Fruit fly (Drosophila melanogaster) whole organism, embryonic: ENCODE results near the gene CG42525.

Experiments used
- Atf3 ChIP-seq: fragments of 200-800 bp; sonication (Bioruptor generic); optimal IDR thresholded peaks from 3 replicates; lab custom pipeline; 2016; ENCODE audit warnings: missing biosample characterization, missing genetic modification characterization
- B-H2 ChIP-seq: fragments of 200-800 bp; sonication (Bioruptor generic); optimal IDR thresholded peaks from 2 replicates; lab custom pipeline; 2018; ENCODE audit warnings: missing biosample characterization, mild to moderate bottlenecking, missing genetic modification characterization
- Bdp1 ChIP-seq: fragments of 200-800 bp; sonication (Bioruptor generic); optimal IDR thresholded peaks from 3 replicates; lab custom pipeline; 2016; ENCODE audit warnings: missing biosample characterization, missing genetic modification characterization
- CG10274 ChIP-seq: fragments of 200-800 bp; sonication (Bioruptor generic); optimal IDR thresholded peaks from 3 replicates; lab custom pipeline; 2017; ENCODE audit warnings: missing biosample characterization, mild to moderate bottlenecking, missing genetic modification characterization
- CG10654 ChIP-seq: fragments of 200-800 bp; sonication (Bioruptor generic); optimal IDR thresholded peaks from 2 replicates; lab custom pipeline; 2016; ENCODE audit warnings: missing biosample characterization, missing genetic modification characterization
- CG11398 ChIP-seq: fragments of 200-800 bp; sonication (Bioruptor generic); optimal IDR thresholded peaks from 2 replicates; lab custom pipeline; 2016; ENCODE audit warnings: missing biosample characterization, missing genetic modification characterization
- CG12104 ChIP-seq: fragments of 200-800 bp; sonication (Bioruptor generic); optimal IDR thresholded peaks from 3 replicates; lab custom pipeline; 2016; ENCODE audit warnings: missing biosample characterization, missing genetic modification characterization
- CG12299 ChIP-seq: fragments of 200-800 bp; sonication (Bioruptor generic); optimal IDR thresholded peaks from 2 replicates; lab custom pipeline; 2018; ENCODE audit warnings: missing biosample characterization, mild to moderate bottlenecking, missing genetic modification characterization
- CG15601 ChIP-seq: fragments of 200-800 bp; sonication (Bioruptor generic); optimal IDR thresholded peaks from 3 replicates; lab custom pipeline; 2019; ENCODE audit warnings: missing biosample characterization, mild to moderate bottlenecking, missing genetic modification characterization, moderate library complexity
- CG1603 ChIP-seq: fragments of 200-800 bp; sonication (Bioruptor generic); optimal IDR thresholded peaks from 2 replicates; lab custom pipeline; 2019; ENCODE audit warnings: missing biosample characterization, mild to moderate bottlenecking, missing genetic modification characterization, moderate library complexity
- CG16815 ChIP-seq: fragments of 200-800 bp; sonication (Bioruptor generic); optimal IDR thresholded peaks from 3 replicates; lab custom pipeline; 2017; ENCODE audit warnings: missing biosample characterization, mild to moderate bottlenecking, missing genetic modification characterization
- CG17612 ChIP-seq: fragments of 200-800 bp; sonication (Bioruptor generic); IDR thresholded peaks from 2 replicates; pipeline ENCODE4 v1.3.6; 2022; ENCODE audit warnings: missing biosample characterization, missing genetic modification characterization
- CG17912 ChIP-seq: fragments of 200-800 bp; sonication (Bioruptor generic); optimal IDR thresholded peaks from 2 replicates; lab custom pipeline; 2018; ENCODE audit warnings: missing biosample characterization, mild to moderate bottlenecking, missing genetic modification characterization
- CG30431 ChIP-seq: fragments of 200-800 bp; sonication (Bioruptor generic); optimal IDR thresholded peaks from 2 replicates; lab custom pipeline; 2017; ENCODE audit warnings: missing biosample characterization, missing genetic modification characterization
- CG3281 ChIP-seq: fragments of 200-800 bp; sonication (Bioruptor generic); optimal IDR thresholded peaks from 3 replicates; lab custom pipeline; 2017; ENCODE audit warnings: missing biosample characterization, mild to moderate bottlenecking, missing genetic modification characterization
- CG3407 ChIP-seq: fragments of 200-800 bp; sonication (Bioruptor generic); optimal IDR thresholded peaks from 2 replicates; lab custom pipeline; 2018; ENCODE audit warnings: missing biosample characterization, mild to moderate bottlenecking, missing genetic modification characterization
- CG5180 ChIP-seq: fragments of 200-800 bp; sonication (Bioruptor generic); optimal IDR thresholded peaks from 3 replicates; lab custom pipeline; 2017; ENCODE audit warnings: missing biosample characterization, missing genetic modification characterization, mild to moderate bottlenecking, moderate library complexity, missing genetic modification reagents
- CG5953 ChIP-seq: fragments of 200-800 bp; sonication (Bioruptor generic); IDR thresholded peaks from 2 replicates; pipeline ENCODE4 v1.3.6; 2022; ENCODE audit warnings: missing biosample characterization, missing genetic modification characterization
- CG6254 ChIP-seq: fragments of 200-800 bp; sonication (Bioruptor generic); optimal IDR thresholded peaks from 3 replicates; lab custom pipeline; 2017; ENCODE audit warnings: mild to moderate bottlenecking, missing biosample characterization, missing genetic modification reagents, missing genetic modification characterization
- CG6813 ChIP-seq: fragments of 200-800 bp; sonication (Bioruptor generic); optimal IDR thresholded peaks from 2 replicates; lab custom pipeline; 2017; ENCODE audit warnings: missing biosample characterization, missing genetic modification characterization, mild to moderate bottlenecking, moderate library complexity, missing genetic modification reagents
- CG7357 ChIP-seq: fragments of 200-800 bp; sonication (Bioruptor generic); IDR thresholded peaks from 3 replicates; pipeline ENCODE4 v1.3.6; 2022; ENCODE audit warnings: missing biosample characterization, missing genetic modification characterization
- CG7786 ChIP-seq: fragments of 200-800 bp; sonication (Bioruptor generic); optimal IDR thresholded peaks from 2 replicates; lab custom pipeline; 2016; ENCODE audit warnings: missing biosample characterization, missing genetic modification characterization
- CG8924 ChIP-seq: fragments of 200-800 bp; optimal IDR thresholded peaks from 3 replicates; lab custom pipeline; 2019; ENCODE audit warnings: missing biosample characterization, mild to moderate bottlenecking, missing genetic modification characterization, moderate library complexity
- CHES-1-like ChIP-seq: fragments of 200-800 bp; sonication (Bioruptor generic); optimal IDR thresholded peaks from 2 replicates; lab custom pipeline; 2016; ENCODE audit warnings: missing biosample characterization, missing genetic modification characterization
- D19A ChIP-seq: fragments of 200-800 bp; optimal IDR thresholded peaks from 3 replicates; lab custom pipeline; 2019; ENCODE audit warnings: missing biosample characterization, mild to moderate bottlenecking, missing genetic modification characterization, moderate library complexity
- ERR ChIP-seq: fragments of 200-800 bp; sonication (Bioruptor generic); optimal IDR thresholded peaks from 2 replicates; lab custom pipeline; 2016; ENCODE audit warnings: missing biosample characterization, missing genetic modification characterization
- Elba2 ChIP-seq: fragments of 200-800 bp; sonication (Bioruptor generic); optimal IDR thresholded peaks from 3 replicates; lab custom pipeline; 2016; ENCODE audit warnings: missing biosample characterization, missing genetic modification characterization
- Jarid2 ChIP-seq: fragments of 200-800 bp; sonication (Bioruptor generic); optimal IDR thresholded peaks from 3 replicates; lab custom pipeline; 2017; ENCODE audit warnings: mild to moderate bottlenecking, missing biosample characterization, missing genetic modification reagents, missing genetic modification characterization
- Pdp1 ChIP-seq, 2 experiments: fragments of 200-800 bp; sonication (Bioruptor generic); optimal IDR thresholded peaks; 3 replicates each; lab custom pipeline; 2016; ENCODE audit warnings: missing biosample characterization in 2 of 2, missing genetic modification characterization in 2 of 2, mild to moderate bottlenecking in 1 of 2, moderate library complexity in 1 of 2
- Sry-δ ChIP-seq: fragments of 200-800 bp; sonication (Bioruptor generic); optimal IDR thresholded peaks from 2 replicates; lab custom pipeline; 2016; ENCODE audit warnings: missing biosample characterization, missing genetic modification characterization
- Taf1 ChIP-seq: fragments of 200-800 bp; sonication (Bioruptor generic); IDR thresholded peaks from 2 replicates; pipeline ENCODE4 v1.3.6; 2022; ENCODE audit warnings: missing biosample characterization, missing genetic modification characterization
- Xrp1 ChIP-seq: fragments of 200-800 bp; sonication (Bioruptor generic); IDR thresholded peaks from 2 replicates; pipeline ENCODE4 v1.3.6; 2022; ENCODE audit warnings: missing biosample characterization, missing genetic modification characterization
- az2 ChIP-seq: fragments of 200-800 bp; sonication (Bioruptor generic); optimal IDR thresholded peaks from 3 replicates; lab custom pipeline; 2016; ENCODE audit warnings: missing biosample characterization, missing genetic modification characterization
- caup ChIP-seq: fragments of 200-800 bp; sonication (Bioruptor generic); optimal IDR thresholded peaks from 3 replicates; lab custom pipeline; 2017; ENCODE audit warnings: missing biosample characterization, mild to moderate bottlenecking, missing genetic modification characterization, moderate library complexity; ENCODE audit not compliant: severe bottlenecking
- chinmo ChIP-seq: fragments of 200-800 bp; sonication (Bioruptor generic); IDR thresholded peaks from 4 replicates; pipeline ENCODE4 v1.3.6; 2022; ENCODE audit warnings: missing biosample characterization, missing genetic modification characterization; ENCODE audit not compliant: partially characterized antibody
- disco-r ChIP-seq: fragments of 200-800 bp; sonication (Bioruptor generic); optimal IDR thresholded peaks from 2 replicates; lab custom pipeline; 2016; ENCODE audit warnings: missing biosample characterization, missing genetic modification characterization
- dmrt11E ChIP-seq: fragments of 200-800 bp; sonication (Bioruptor generic); optimal IDR thresholded peaks from 3 replicates; lab custom pipeline; 2018; ENCODE audit warnings: missing biosample characterization, mild to moderate bottlenecking, missing genetic modification characterization, moderate library complexity
- eve ChIP-seq, 2 experiments: fragments of >200 bp; optimal IDR thresholded peaks; 2 replicates each; lab custom pipeline; 2017; ENCODE audit warnings: missing biosample characterization in 2 of 2, missing genetic modification characterization in 2 of 2
- grn ChIP-seq: fragments of 200-800 bp; sonication (Bioruptor generic); optimal IDR thresholded peaks from 3 replicates; lab custom pipeline; 2017; ENCODE audit warnings: missing biosample characterization, missing genetic modification characterization
- nerfin-1 ChIP-seq: fragments of 200-800 bp; sonication (Bioruptor generic); optimal IDR thresholded peaks from 3 replicates; lab custom pipeline; 2019; ENCODE audit warnings: missing biosample characterization, mild to moderate bottlenecking, missing genetic modification characterization, moderate library complexity
- pfk ChIP-seq: fragments of 200-800 bp; sonication (Bioruptor generic); optimal IDR thresholded peaks from 2 replicates; lab custom pipeline; 2018; ENCODE audit warnings: missing biosample characterization, mild to moderate bottlenecking, missing genetic modification characterization, moderate library complexity
- pnt ChIP-seq: fragments of 200-800 bp; sonication (Bioruptor generic); optimal IDR thresholded peaks from 3 replicates; lab custom pipeline; 2016; ENCODE audit warnings: missing biosample characterization, missing genetic modification characterization
- sim ChIP-seq: fragments of 200-800 bp; sonication (Bioruptor generic); IDR thresholded peaks from 2 replicates; pipeline ENCODE4 v1.3.6; 2022; ENCODE audit warnings: missing biosample characterization, missing genetic modification characterization
- sima ChIP-seq: fragments of 200-800 bp; sonication (Bioruptor generic); optimal IDR thresholded peaks from 2 replicates; lab custom pipeline; 2016; ENCODE audit warnings: missing biosample characterization, missing genetic modification characterization
- ssp ChIP-seq: fragments of 200-800 bp; sonication (Bioruptor generic); IDR thresholded peaks from 2 replicates; pipeline ENCODE4 v1.3.6; 2022; ENCODE audit warnings: missing biosample characterization, missing genetic modification characterization
- tap ChIP-seq: fragments of 200-800 bp; optimal IDR thresholded peaks from 3 replicates; lab custom pipeline; 2019; ENCODE audit warnings: missing biosample characterization, mild to moderate bottlenecking, missing genetic modification characterization, moderate library complexity
- tup ChIP-seq: fragments of 200-800 bp; sonication (Bioruptor generic); optimal IDR thresholded peaks from 2 replicates; lab custom pipeline; 2016; ENCODE audit warnings: missing biosample characterization, mild to moderate bottlenecking, missing genetic modification characterization, moderate library complexity
- unc-4 ChIP-seq: fragments of 200-800 bp; sonication (Bioruptor generic); IDR thresholded peaks from 2 replicates; pipeline ENCODE4 v1.3.6; 2022; ENCODE audit warnings: missing biosample characterization, missing genetic modification characterization; ENCODE audit not compliant: partially characterized antibody
- vfl ChIP-seq: fragments of 200-800 bp; sonication (Bioruptor generic); optimal IDR thresholded peaks from 2 replicates; lab custom pipeline; 2016; ENCODE audit warnings: missing biosample characterization, missing genetic modification characterization
- vvl ChIP-seq: fragments of 200-800 bp; sonication (Bioruptor generic); IDR thresholded peaks from 2 replicates; pipeline ENCODE4 v1.3.6; 2022; ENCODE audit warnings: missing biosample characterization, missing genetic modification characterization
- yki ChIP-seq: fragments of >200 bp; optimal IDR thresholded peaks from 3 replicates; lab custom pipeline; 2018

Gene CG42525

dm6 chr3L:3194059-3194458, 4.5 kb upstream of the CG42525 start (continued):
- TF ChIP-seq unc-4, result no peak
- peak; percentile 98 for TF ChIP-seq vvl
- peak; percentile 50 for TF ChIP-seq ERR
- peak; percentile 52 for TF ChIP-seq CG10274 (GFP tag; lab: Kevin White, UChicago)
- peak; percentile 97 for TF ChIP-seq Xrp1
- peak; percentile 41 for TF ChIP-seq vfl (GFP tag; lab: Kevin White, UChicago)
- no peak for TF ChIP-seq yki (lab: Kevin White, UChicago)
- TF ChIP-seq D19A (tag; lab: Kevin White, UChicago), result peak; percentile 93
- peak; percentile 13 for TF ChIP-seq CG11398 (GFP tag; lab: Kevin White, UChicago)
- TF ChIP-seq caup (GFP tag; lab: Kevin White, UChicago), result peak; percentile 94
- TF ChIP-seq CG12104 (GFP tag; lab: Kevin White, UChicago), result peak; percentile 89
- TF ChIP-seq CG7786 (GFP tag; lab: Kevin White, UChicago), result no peak
- peak; percentile 4 for TF ChIP-seq Atf3 (GFP tag; lab: Kevin White, UChicago)
- TF ChIP-seq CHES-1-like (GFP tag; lab: Kevin White, UChicago), result peak; percentile 11
- peak; percentile 93 for TF ChIP-seq CG5953
- peak; percentile 42 for TF ChIP-seq pnt (GFP tag; lab: Kevin White, UChicago)
- TF ChIP-seq CG12299, result peak; percentile 93
- TF ChIP-seq CG3281 (GFP tag; lab: Kevin White, UChicago), result peak; percentile 93
- TF ChIP-seq CG5180, result peak; percentile 80
- TF ChIP-seq Jarid2 (GFP tag; lab: Kevin White, UChicago), result peak; percentile 67
- TF ChIP-seq CG1603 (tag; lab: Kevin White, UChicago), result peak; percentile 88
- no peak for TF ChIP-seq eve (GFP tag; optimal IDR thresholded peaks at IDR 0.05; lab: Kevin White, UChicago)
- peak; percentile 92 for TF ChIP-seq tap
- TF ChIP-seq CG17612 (GFP tag; lab: Robert Waterston, UW), result peak; percentile 70
- peak; percentile 2 for TF ChIP-seq pfk (GFP tag; lab: Kevin White, UChicago)
- TF ChIP-seq Elba2 (GFP tag; lab: Kevin White, UChicago), result peak; percentile 55
- no peak for TF ChIP-seq sima (GFP tag; lab: Kevin White, UChicago)
- TF ChIP-seq CG7357 (GFP tag; lab: Robert Waterston, UW), result peak; percentile 82
- peak; percentile 87 for TF ChIP-seq CG10654 (GFP tag; lab: Kevin White, UChicago)
- TF ChIP-seq grn (GFP tag; lab: Kevin White, UChicago), result peak; percentile 20
- TF ChIP-seq Sry-δ, result peak; percentile 5
- TF ChIP-seq CG8924 (tag; lab: Kevin White, UChicago), result peak; percentile 95
- TF ChIP-seq CG6254 (GFP tag; lab: Kevin White, UChicago), result peak; percentile 93
- TF ChIP-seq ssp (GFP tag; lab: Robert Waterston, UW), result peak; percentile 79
- TF ChIP-seq disco-r (GFP tag; lab: Kevin White, UChicago), result peak; percentile 28
- TF ChIP-seq chinmo (GFP tag; lab: Robert Waterston, UW), result no peak
- peak; percentile 91 for TF ChIP-seq az2 (GFP tag; lab: Kevin White, UChicago)
- peak; percentile 92 for TF ChIP-seq sim (GFP tag; lab: Robert Waterston, UW)
- TF ChIP-seq CG16815 (GFP tag; lab: Kevin White, UChicago), result peak; percentile 85
- peak; percentile 89 for TF ChIP-seq CG15601 (tag; lab: Kevin White, UChicago)
- peak; percentile 94 for TF ChIP-seq CG6813 (GFP tag; lab: Kevin White, UChicago)
- peak; percentile 82 for TF ChIP-seq nerfin-1
- TF ChIP-seq CG30431 (GFP tag; lab: Kevin White, UChicago), result peak; percentile 84
- peak; percentile 75 for TF ChIP-seq Bdp1 (GFP tag; lab: Kevin White, UChicago)
- TF ChIP-seq CG17912 (GFP tag; lab: Kevin White, UChicago), result no peak
- TF ChIP-seq Pdp1 (GFP tag; optimal IDR thresholded peaks at IDR 0.05; lab: Kevin White, UChicago), result peak; percentile 55
- peak; percentile 77 for TF ChIP-seq Taf1 (GFP tag; lab: Robert Waterston, UW)
- TF ChIP-seq dmrt11E (tag; lab: Kevin White, UChicago), result peak; percentile 93
- TF ChIP-seq tup (GFP tag; lab: Kevin White, UChicago), result peak; percentile 77
- TF ChIP-seq CG3407 (GFP tag; lab: Kevin White, UChicago), result peak; percentile 80
- peak; percentile 58 for TF ChIP-seq B-H2 (GFP tag; lab: Kevin White, UChicago)
